Worm (Caenorhabditis elegans) whole organism, L1 larva: Measurements from ENCODE around the gene tag-77.

Experiments used
- C04F5.9 ChIP-seq: sonication (generic microtip); optimal IDR thresholded peaks from 2 replicates; lab custom pipeline; 2016; ENCODE audit warnings: missing genetic modification characterization, missing compliant biosample characterization
- C34B4.2 ChIP-seq: sonication (generic microtip); optimal IDR thresholded peaks from 2 replicates; lab custom pipeline; 2017; ENCODE audit warnings: mild to moderate bottlenecking, missing genetic modification characterization, missing compliant biosample characterization
- Y116A8C.19 ChIP-seq: sonication (generic microtip); optimal IDR thresholded peaks from 2 replicates; lab custom pipeline; 2016; ENCODE audit warnings: missing compliant biosample characterization, missing genetic modification characterization, borderline replicate concordance
- aha-1 ChIP-seq: fragments of 150-350 bp; optimal IDR thresholded peaks from 2 replicates; lab custom pipeline; 2014; ENCODE audit warnings: missing biosample characterization, missing genetic modification characterization
- alr-1 ChIP-seq: fragments of 200-800 bp; sonication (Bioruptor generic); optimal IDR thresholded peaks from 2 replicates; lab custom pipeline; 2018; ENCODE audit warnings: borderline replicate concordance, mild to moderate bottlenecking, missing genetic modification characterization, missing compliant biosample characterization
- blmp-1 ChIP-seq: fragments of 150-350 bp; optimal IDR thresholded peaks from 2 replicates; lab custom pipeline; 2014; ENCODE audit warnings: missing biosample characterization, missing genetic modification characterization
- ceh-90 ChIP-seq: sonication (generic microtip); optimal IDR thresholded peaks from 2 replicates; lab custom pipeline; 2016; ENCODE audit warnings: missing genetic modification characterization, missing compliant biosample characterization
- ces-1 ChIP-seq: fragments of 150-350 bp; optimal IDR thresholded peaks from 2 replicates; lab custom pipeline; 2014; ENCODE audit warnings: missing biosample characterization, missing genetic modification reagents, missing genetic modification characterization
- dsc-1 ChIP-seq: sonication (generic microtip); optimal IDR thresholded peaks from 2 replicates; lab custom pipeline; 2016; ENCODE audit warnings: mild to moderate bottlenecking, missing genetic modification characterization, missing compliant biosample characterization
- efl-1 ChIP-seq, 4 experiments: fragments of 150-350 bp; optimal IDR thresholded peaks in 3 of 4; peaks in 1 of 4; 1 replicate in 1 of 4; 2 replicates in 3 of 4; lab custom pipeline; 2014; ENCODE audit warnings: missing biosample characterization in 2 of 4, missing genetic modification characterization in 2 of 4, missing genetic modification reagents in 2 of 4
- egl-27 ChIP-seq, 2 experiments: fragments of 150-350 bp in 1 of 2; sonication (generic microtip); optimal IDR thresholded peaks; 3 replicates each; lab custom pipeline; 2017 to 2018; ENCODE audit warnings: missing biosample characterization in 2 of 2, missing genetic modification characterization in 2 of 2, missing genetic modification reagents in 2 of 2
- elt-2 ChIP-seq: sonication (generic microtip); optimal IDR thresholded peaks from 2 replicates; lab custom pipeline; 2016; ENCODE audit warnings: missing genetic modification characterization, mild to moderate bottlenecking, inconsistent platforms, missing compliant biosample characterization, missing genetic modification reagents
- elt-3 ChIP-seq, 6 experiments: fragments of 150-350 bp in 1 of 6; sonication (generic microtip); optimal IDR thresholded peaks; 2 replicates each; lab custom pipeline; 2017 to 2018; ENCODE audit warnings: missing biosample characterization in 6 of 6, missing genetic modification characterization in 6 of 6, inconsistent platforms in 1 of 6
- fkh-8 ChIP-seq: sonication (generic microtip); optimal IDR thresholded peaks from 2 replicates; lab custom pipeline; 2016; ENCODE audit warnings: mild to moderate bottlenecking, missing genetic modification characterization, missing compliant biosample characterization
- fos-1 ChIP-seq: fragments of 150-350 bp; optimal IDR thresholded peaks from 2 replicates; lab custom pipeline; 2014; ENCODE audit warnings: missing biosample characterization, missing genetic modification characterization
- grh-1 ChIP-seq: fragments of 200-800 bp; sonication (Bioruptor generic); IDR thresholded peaks from 2 replicates; pipeline ENCODE4 v1.3.6; 2022; ENCODE audit warnings: missing genetic modification reagents, missing genetic modification characterization, missing compliant biosample characterization
- hlh-17 ChIP-seq: fragments of 200-800 bp; sonication (Bioruptor generic); optimal IDR thresholded peaks from 2 replicates; lab custom pipeline; 2018; ENCODE audit warnings: missing genetic modification characterization, mild to moderate bottlenecking, missing compliant biosample characterization, moderate library complexity, borderline replicate concordance
- hlh-4 ChIP-seq: sonication (generic microtip); optimal IDR thresholded peaks from 2 replicates; lab custom pipeline; 2016; ENCODE audit warnings: mild to moderate bottlenecking, missing genetic modification characterization, missing compliant biosample characterization
- jun-1 ChIP-seq: fragments of 150-350 bp; optimal IDR thresholded peaks from 2 replicates; lab custom pipeline; 2014; ENCODE audit warnings: missing biosample characterization, missing genetic modification reagents, missing genetic modification characterization
- lin-14 ChIP-seq: fragments of 200-800 bp; sonication (Bioruptor generic); optimal IDR thresholded peaks from 2 replicates; lab custom pipeline; 2018; ENCODE audit warnings: mild to moderate bottlenecking, missing genetic modification characterization, moderate library complexity, missing compliant biosample characterization
- lin-39 ChIP-seq: fragments of 150-350 bp; optimal IDR thresholded peaks from 2 replicates; lab custom pipeline; 2014; ENCODE audit warnings: missing biosample characterization, missing genetic modification reagents, missing genetic modification characterization
- lir-3 ChIP-seq: sonication (generic microtip); optimal IDR thresholded peaks from 2 replicates; lab custom pipeline; 2016; ENCODE audit warnings: mild to moderate bottlenecking, missing genetic modification characterization, moderate library complexity, missing compliant biosample characterization; ENCODE audit not compliant: poor library complexity
- lsy-2 ChIP-seq, 2 experiments: fragments of 150-350 bp; optimal IDR thresholded peaks; 2 replicates each; lab custom pipeline; 2014; ENCODE audit warnings: missing biosample characterization in 2 of 2, missing genetic modification characterization in 2 of 2
- mab-9 ChIP-seq: fragments of 200-800 bp; sonication (Bioruptor generic); IDR thresholded peaks from 2 replicates; pipeline ENCODE4 v1.3.6; 2022; ENCODE audit warnings: missing genetic modification reagents, missing genetic modification characterization, missing compliant biosample characterization
- mdl-1 ChIP-seq, 2 experiments: fragments of 150-350 bp; optimal IDR thresholded peaks; 2 replicates each; lab custom pipeline; 2014 to 2017; ENCODE audit warnings: missing biosample characterization in 2 of 2, missing genetic modification characterization in 2 of 2, inconsistent platforms in 1 of 2
- mef-2 ChIP-seq: fragments of 150-350 bp; optimal IDR thresholded peaks from 2 replicates; lab custom pipeline; 2014; ENCODE audit warnings: missing biosample characterization, missing genetic modification characterization
- nhr-19 ChIP-seq: fragments of 200-800 bp; sonication (Bioruptor generic); conservative IDR thresholded peaks from 2 replicates; pipeline ENCODE4 v1.3.6; 2022; ENCODE audit warnings: missing genetic modification characterization, missing compliant biosample characterization
- nhr-20 ChIP-seq: sonication (generic microtip); optimal IDR thresholded peaks from 2 replicates; lab custom pipeline; 2016; ENCODE audit warnings: mild to moderate bottlenecking, missing genetic modification characterization, missing compliant biosample characterization
- nhr-47 ChIP-seq: sonication (generic microtip); optimal IDR thresholded peaks from 2 replicates; lab custom pipeline; 2016; ENCODE audit warnings: mild to moderate bottlenecking, missing genetic modification characterization, moderate library complexity, missing compliant biosample characterization
- nhr-71 ChIP-seq: sonication (generic microtip); optimal IDR thresholded peaks from 2 replicates; lab custom pipeline; 2016; ENCODE audit warnings: mild to moderate bottlenecking, missing genetic modification characterization, moderate library complexity, missing compliant biosample characterization
- nhr-77 ChIP-seq: fragments of 150-350 bp; optimal IDR thresholded peaks from 2 replicates; lab custom pipeline; 2014; ENCODE audit warnings: missing biosample characterization, missing genetic modification characterization
- nhr-84 ChIP-seq: sonication (generic microtip); optimal IDR thresholded peaks from 2 replicates; lab custom pipeline; 2017; ENCODE audit warnings: missing biosample characterization, missing genetic modification characterization
- nhr-85 ChIP-seq: sonication (generic microtip); peaks from one replicate; lab custom pipeline; 2016; ENCODE audit warnings: missing genetic modification characterization, inconsistent platforms, missing compliant biosample characterization
- nhr-90 ChIP-seq: sonication (generic microtip); optimal IDR thresholded peaks from 2 replicates; lab custom pipeline; 2016; ENCODE audit warnings: mild to moderate bottlenecking, missing genetic modification characterization, missing compliant biosample characterization; ENCODE audit not compliant: poor library complexity
- pax-3 ChIP-seq: fragments of 200-800 bp; sonication (Bioruptor generic); optimal IDR thresholded peaks from 2 replicates; lab custom pipeline; 2018; ENCODE audit warnings: mild to moderate bottlenecking, missing genetic modification characterization, moderate library complexity, missing compliant biosample characterization
- pqm-1 ChIP-seq: sonication (generic microtip); optimal IDR thresholded peaks from 3 replicates; lab custom pipeline; 2017; ENCODE audit warnings: missing biosample characterization, missing genetic modification characterization
- rnt-1 ChIP-seq: sonication (generic microtip); optimal IDR thresholded peaks from 2 replicates; lab custom pipeline; 2016; ENCODE audit warnings: mild to moderate bottlenecking, missing genetic modification characterization, moderate library complexity, missing compliant biosample characterization
- snu-23 ChIP-seq: sonication (generic microtip); optimal IDR thresholded peaks from 2 replicates; lab custom pipeline; 2016; ENCODE audit warnings: missing genetic modification characterization, missing compliant biosample characterization
- sox-4 ChIP-seq: sonication (generic microtip); optimal IDR thresholded peaks from 2 replicates; lab custom pipeline; 2016; ENCODE audit warnings: missing genetic modification characterization, missing compliant biosample characterization
- swsn-7 ChIP-seq: sonication (generic microtip); optimal IDR thresholded peaks from 2 replicates; lab custom pipeline; 2016; ENCODE audit warnings: missing genetic modification characterization, missing compliant biosample characterization
- tbx-2 ChIP-seq: sonication (generic microtip); optimal IDR thresholded peaks from 2 replicates; lab custom pipeline; 2016; ENCODE audit warnings: missing genetic modification characterization, missing compliant biosample characterization
- unc-130 ChIP-seq: fragments of 150-350 bp; optimal IDR thresholded peaks from 2 replicates; lab custom pipeline; 2017; ENCODE audit warnings: missing biosample characterization, missing genetic modification characterization, inconsistent platforms
- ztf-4 ChIP-seq: fragments of 150-350 bp; optimal IDR thresholded peaks from 2 replicates; lab custom pipeline; 2014; ENCODE audit warnings: missing biosample characterization, missing genetic modification characterization

The tag-77 gene

ce11 chrIV:8476880-8477279, 33.5 kb downstream of the tag-77 start, which contains the start of gene spp-10:
Gene spp-10, plus strand, starts transcription at chrIV:8477180.
- no peak for TF ChIP-seq fkh-8 (tag; lab: Kevin White, UChicago)
- TF ChIP-seq ceh-90 = no peak
- no peak for TF ChIP-seq Y116A8C.19 (tag; lab: Kevin White, UChicago)
- no peak for TF ChIP-seq sox-4 (tag; lab: Kevin White, UChicago)
- TF ChIP-seq jun-1 = no peak
- TF ChIP-seq pax-3 (tag; lab: Kevin White, UChicago) = no peak
- no peak for TF ChIP-seq nhr-71 (tag; lab: Kevin White, UChicago)
- TF ChIP-seq alr-1 (tag; lab: Kevin White, UChicago) = no peak
- TF ChIP-seq rnt-1 (tag; lab: Kevin White, UChicago) = peak; percentile 49

- TF ChIP-seq C34B4.2 (tag; lab: Kevin White, UChicago) (no peak), nhr-84 (no peak), swsn-7 (tag; lab: Kevin White, UChicago) (peak; percentile 15), lsy-2 (tag; optimal IDR thresholded peaks at IDR 0.05; lab: Kevin White, UChicago) (peak; percentile 20 to 34), grh-1 (GFP tag; lab: Robert Waterston, UW) (no peak), nhr-90 (tag; lab: Kevin White, UChicago) (no peak), hlh-17 (GFP tag; lab: Kevin White, UChicago) (no peak), pqm-1 (tag; lab: Kevin White, UChicago) (no peak), Y116A8C.19 (tag; lab: Kevin White, UChicago) (no peak), nhr-20 (tag; lab: Kevin White, UChicago) (peak; percentile 50), ces-1 (no peak), aha-1 (tag; lab: Kevin White, UChicago) (no peak), fos-1 (tag; lab: Kevin White, UChicago) (no peak), lin-39 (tag; lab: Kevin White, UChicago) (peak; percentile 26), unc-130 (tag; lab: Kevin White, UChicago) (no peak), alr-1 (tag; lab: Kevin White, UChicago) (no peak), lin-14 (GFP tag; lab: Kevin White, UChicago) (peak; percentile 78), C04F5.9 (no peak), lir-3 (tag; lab: Kevin White, UChicago) (no peak), nhr-77 (tag; lab: Kevin White, UChicago) (no peak), efl-1 (optimal IDR thresholded peaks at IDR 0.05; lab: Kevin White, UChicago) (peak in 1 of 2 experiments; percentile 20), efl-1 (GFP tag; optimal IDR thresholded peaks at IDR 0.05 in 1 of 2; lab: Kevin White, UChicago) (peak in 1 of 2 experiments; percentile 86), nhr-47 (tag; lab: Kevin White, UChicago) (no peak), ztf-4 (tag; lab: Kevin White, UChicago) (peak; percentile 61), rnt-1 (tag; lab: Kevin White, UChicago) (peak; percentile 84), mab-9 (GFP tag; lab: Robert Waterston, UW) (no peak), nhr-85 (no peak), mdl-1 (tag; optimal IDR thresholded peaks at IDR 0.05; lab: Kevin White, UChicago) (peak in 1 of 2 experiments; percentile 17), snu-23 (peak; percentile 36), dsc-1 (tag; lab: Kevin White, UChicago) (peak; percentile 12), nhr-19 (peak; percentile 60), nhr-71 (tag; lab: Kevin White, UChicago) (peak; percentile 75), tbx-2 (tag; lab: Kevin White, UChicago) (no peak)
- TF ChIP-seq, all 84 proteins: peak for 13
These were observed 34.2 kb downstream of the tag-77 start for ce11 chrIV:8476166-8476565.

- TF ChIP-seq elt-2 (tag; lab: Kevin White, UChicago) (peak; percentile 66), mef-2 (tag; lab: Kevin White, UChicago) (no peak), nhr-71 (tag; lab: Kevin White, UChicago) (peak; percentile 15), hlh-4 (no peak), elt-3 (tag; optimal IDR thresholded peaks at IDR 0.05; lab: Kevin White, UChicago) (peak in 2 of 6 experiments; percentile 15 to 33), blmp-1 (tag; lab: Kevin White, UChicago) (peak; percentile 62), lin-14 (GFP tag; lab: Kevin White, UChicago) (peak; percentile 39), efl-1 (optimal IDR thresholded peaks at IDR 0.05; lab: Kevin White, UChicago) (no peak), efl-1 (GFP tag; optimal IDR thresholded peaks at IDR 0.05 in 1 of 2; lab: Kevin White, UChicago) (peak in 1 of 2 experiments; percentile 51), rnt-1 (tag; lab: Kevin White, UChicago) (peak; percentile 9), egl-27 (tag; optimal IDR thresholded peaks at IDR 0.05; lab: Kevin White, UChicago) (no peak), ztf-4 (tag; lab: Kevin White, UChicago) (no peak)
These were observed 35.2 kb downstream of the tag-77 start for ce11 chrIV:8475030-8475679.
